Worm (Caenorhabditis elegans): Measurements from ENCODE around the gene col-86.

DNA sequence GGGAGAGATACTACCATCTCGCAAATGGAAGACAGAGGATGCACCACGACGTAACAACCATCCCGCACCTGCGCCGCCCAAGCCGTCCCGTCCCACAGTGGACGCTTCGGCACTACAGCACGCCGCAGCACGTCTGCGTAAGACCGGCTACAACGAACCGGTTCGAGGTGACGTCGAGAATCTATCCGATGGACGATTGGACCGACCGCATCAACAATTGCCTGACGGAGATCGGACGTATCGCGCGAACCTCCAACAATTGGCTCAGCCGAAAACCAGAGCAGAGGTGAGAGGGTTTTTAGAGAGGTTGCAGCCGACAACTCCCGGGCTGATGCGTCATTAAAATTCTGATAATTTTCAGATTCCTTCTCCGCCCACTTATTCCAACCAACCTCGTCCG lies 38.9 kb downstream of the col-86 start:
- TF ChIP-seq fkh-10 (GFP tag; optimal IDR thresholded peaks at IDR 0.05): no peak
- TF ChIP-seq unc-39 (tag; optimal IDR thresholded peaks at IDR 0.05): no peak
- no peak for TF ChIP-seq unc-62 (GFP tag; optimal IDR thresholded peaks at IDR 0.05)
